Fruit fly (Drosophila melanogaster) whole organism, embryonic: ENCODE data around the gene Ask1.
A peak's percentile ranks its signal among the peaks of the same experiment; 100 is the strongest.

Experiments used
- Atf3 ChIP-seq: fragments of 200-800 bp; sonication (Bioruptor generic); optimal IDR thresholded peaks from 3 replicates; lab custom pipeline; 2016; ENCODE audit warnings: missing biosample characterization, missing genetic modification characterization
- CG1024 ChIP-seq: fragments of 200-800 bp; sonication (Bioruptor generic); IDR thresholded peaks from 2 replicates; pipeline ENCODE4 v1.3.6; 2022; ENCODE audit warnings: missing biosample characterization, missing genetic modification characterization
- CG10274 ChIP-seq: fragments of 200-800 bp; sonication (Bioruptor generic); optimal IDR thresholded peaks from 3 replicates; lab custom pipeline; 2017; ENCODE audit warnings: missing biosample characterization, mild to moderate bottlenecking, missing genetic modification characterization
- CG10654 ChIP-seq: fragments of 200-800 bp; sonication (Bioruptor generic); optimal IDR thresholded peaks from 2 replicates; lab custom pipeline; 2016; ENCODE audit warnings: missing biosample characterization, missing genetic modification characterization
- CG12299 ChIP-seq: fragments of 200-800 bp; sonication (Bioruptor generic); optimal IDR thresholded peaks from 2 replicates; lab custom pipeline; 2018; ENCODE audit warnings: missing biosample characterization, mild to moderate bottlenecking, missing genetic modification characterization
- CG12769 ChIP-seq: fragments of 200-800 bp; sonication (Bioruptor generic); optimal IDR thresholded peaks from 2 replicates; lab custom pipeline; 2019; ENCODE audit warnings: missing biosample characterization, mild to moderate bottlenecking, missing genetic modification characterization, moderate library complexity
- CG12942 ChIP-seq: fragments of 200-800 bp; sonication (Bioruptor generic); optimal IDR thresholded peaks from 3 replicates; lab custom pipeline; 2016; ENCODE audit warnings: missing biosample characterization, missing genetic modification characterization
- CG13775 ChIP-seq: fragments of 200-800 bp; sonication (Bioruptor generic); optimal IDR thresholded peaks from 3 replicates; lab custom pipeline; 2017; ENCODE audit warnings: missing biosample characterization, mild to moderate bottlenecking, missing genetic modification characterization
- CG14050 ChIP-seq: fragments of 200-800 bp; sonication (Bioruptor generic); IDR thresholded peaks from 3 replicates; pipeline ENCODE4 v1.3.6; 2022; ENCODE audit warnings: missing biosample characterization, missing genetic modification characterization
- CG1602 ChIP-seq: fragments of 200-800 bp; sonication (Bioruptor generic); optimal IDR thresholded peaks from 3 replicates; lab custom pipeline; 2016; ENCODE audit warnings: missing biosample characterization, missing genetic modification characterization
- CG17912 ChIP-seq: fragments of 200-800 bp; sonication (Bioruptor generic); optimal IDR thresholded peaks from 2 replicates; lab custom pipeline; 2018; ENCODE audit warnings: missing biosample characterization, mild to moderate bottlenecking, missing genetic modification characterization
- CG31441 ChIP-seq: fragments of 200-800 bp; sonication (Bioruptor generic); IDR thresholded peaks from 2 replicates; pipeline ENCODE4 v1.3.6; 2022; ENCODE audit warnings: missing biosample characterization, missing genetic modification characterization
- CG8089 ChIP-seq: fragments of 200-800 bp; sonication (Bioruptor generic); optimal IDR thresholded peaks from 3 replicates; lab custom pipeline; 2016; ENCODE audit warnings: missing biosample characterization, missing genetic modification characterization
- CG9797 ChIP-seq: fragments of 200-800 bp; sonication (Bioruptor generic); optimal IDR thresholded peaks from 3 replicates; lab custom pipeline; 2018; ENCODE audit warnings: missing biosample characterization, mild to moderate bottlenecking, missing genetic modification characterization
- CG9932 ChIP-seq: fragments of 200-800 bp; sonication (Bioruptor generic); IDR thresholded peaks from 2 replicates; pipeline ENCODE4 v1.3.6; 2022; ENCODE audit warnings: missing biosample characterization, missing genetic modification characterization
- Gsc ChIP-seq: fragments of 200-800 bp; sonication (Bioruptor generic); IDR thresholded peaks from 2 replicates; pipeline ENCODE4 v1.3.6; 2022; ENCODE audit warnings: missing biosample characterization, missing genetic modification characterization
- HmgD ChIP-seq: fragments of 200-800 bp; sonication (Bioruptor generic); optimal IDR thresholded peaks from 3 replicates; lab custom pipeline; 2016; ENCODE audit warnings: missing biosample characterization, missing genetic modification characterization
- Hmr ChIP-seq: fragments of 200-800 bp; sonication (Bioruptor generic); optimal IDR thresholded peaks from 3 replicates; lab custom pipeline; 2017; ENCODE audit warnings: mild to moderate bottlenecking, missing biosample characterization, missing genetic modification reagents, missing genetic modification characterization
- Hr78 ChIP-seq, 2 experiments: fragments of 200-800 bp in 1 of 2; fragments of >200 bp in 1 of 2; sonication (Bioruptor generic) in 1 of 2; optimal IDR thresholded peaks; 2 replicates each; lab custom pipeline; 2017 to 2019; ENCODE audit warnings: missing biosample characterization in 2 of 2, missing genetic modification characterization in 2 of 2, mild to moderate bottlenecking in 1 of 2, moderate library complexity in 1 of 2
- NFAT ChIP-seq: fragments of 200-800 bp; sonication (Bioruptor generic); IDR thresholded peaks from 2 replicates; pipeline ENCODE4 v1.3.6; 2022; ENCODE audit warnings: missing biosample characterization, missing genetic modification characterization
- Opbp ChIP-seq: fragments of 200-800 bp; sonication (Bioruptor generic); IDR thresholded peaks from 3 replicates; pipeline ENCODE4 v1.3.6; 2022; ENCODE audit warnings: missing biosample characterization, missing genetic modification characterization; ENCODE audit not compliant: partially characterized antibody
- Scr ChIP-seq: fragments of 200-800 bp; sonication (Bioruptor generic); IDR thresholded peaks from 2 replicates; pipeline ENCODE4 v1.3.6; 2022; ENCODE audit warnings: missing biosample characterization, missing genetic modification characterization; ENCODE audit not compliant: partially characterized antibody
- Taf1 ChIP-seq: fragments of 200-800 bp; sonication (Bioruptor generic); IDR thresholded peaks from 2 replicates; pipeline ENCODE4 v1.3.6; 2022; ENCODE audit warnings: missing biosample characterization, missing genetic modification characterization
- ac ChIP-seq: fragments of 200-800 bp; sonication (Bioruptor generic); optimal IDR thresholded peaks from 3 replicates; lab custom pipeline; 2017; ENCODE audit warnings: missing biosample characterization, mild to moderate bottlenecking, missing genetic modification characterization
- amos ChIP-seq: fragments of 200-800 bp; sonication (Bioruptor generic); IDR thresholded peaks from 2 replicates; pipeline ENCODE4 v1.3.6; 2022; ENCODE audit warnings: missing biosample characterization, missing genetic modification characterization; ENCODE audit not compliant: partially characterized antibody
- ap ChIP-seq: fragments of 200-800 bp; sonication (Bioruptor generic); IDR thresholded peaks from 2 replicates; pipeline ENCODE4 v1.3.6; 2022; ENCODE audit warnings: missing biosample characterization, missing genetic modification characterization
- bcd ChIP-seq: fragments of 200-800 bp; sonication (Bioruptor generic); optimal IDR thresholded peaks from 2 replicates; lab custom pipeline; 2017; ENCODE audit warnings: missing biosample characterization, mild to moderate bottlenecking, missing genetic modification characterization
- cato ChIP-seq: fragments of 200-800 bp; sonication (Bioruptor generic); optimal IDR thresholded peaks from 2 replicates; lab custom pipeline; 2016; ENCODE audit warnings: missing biosample characterization, missing genetic modification characterization, borderline replicate concordance
- caup ChIP-seq: fragments of 200-800 bp; sonication (Bioruptor generic); optimal IDR thresholded peaks from 3 replicates; lab custom pipeline; 2017; ENCODE audit warnings: missing biosample characterization, mild to moderate bottlenecking, missing genetic modification characterization, moderate library complexity; ENCODE audit not compliant: severe bottlenecking
- disco-r ChIP-seq: fragments of 200-800 bp; sonication (Bioruptor generic); optimal IDR thresholded peaks from 2 replicates; lab custom pipeline; 2016; ENCODE audit warnings: missing biosample characterization, missing genetic modification characterization
- dm ChIP-seq: fragments of 200-800 bp; sonication (Bioruptor generic); optimal IDR thresholded peaks from 3 replicates; lab custom pipeline; 2016; ENCODE audit warnings: missing biosample characterization, missing genetic modification characterization
- dmrt11E ChIP-seq: fragments of 200-800 bp; sonication (Bioruptor generic); optimal IDR thresholded peaks from 3 replicates; lab custom pipeline; 2018; ENCODE audit warnings: missing biosample characterization, mild to moderate bottlenecking, missing genetic modification characterization, moderate library complexity
- dpn ChIP-seq, 2 experiments: fragments of 200-800 bp; sonication (Bioruptor generic); optimal IDR thresholded peaks; 3 replicates each; lab custom pipeline; 2016; ENCODE audit warnings: missing biosample characterization in 2 of 2, missing genetic modification characterization in 2 of 2
- gsb ChIP-seq: fragments of 200-800 bp; sonication (Bioruptor generic); IDR thresholded peaks from 2 replicates; pipeline ENCODE4 v1.3.6; 2022; ENCODE audit warnings: missing biosample characterization, missing genetic modification characterization
- ind ChIP-seq: fragments of 200-800 bp; sonication (Bioruptor generic); optimal IDR thresholded peaks from 3 replicates; lab custom pipeline; 2016; ENCODE audit warnings: missing biosample characterization, missing genetic modification characterization
- insv ChIP-seq, 2 experiments: fragments of 200-800 bp; sonication (Bioruptor generic); optimal IDR thresholded peaks; 3 replicates each; lab custom pipeline; 2016 to 2018; ENCODE audit warnings: missing biosample characterization in 2 of 2, missing genetic modification characterization in 2 of 2
- jing ChIP-seq: fragments of 200-800 bp; sonication (Bioruptor generic); optimal IDR thresholded peaks from 2 replicates; lab custom pipeline; 2018; ENCODE audit warnings: missing biosample characterization, mild to moderate bottlenecking, missing genetic modification characterization
- klu ChIP-seq: fragments of 200-800 bp; sonication (Bioruptor generic); IDR thresholded peaks from 2 replicates; pipeline ENCODE4 v1.3.6; 2022; ENCODE audit warnings: missing biosample characterization, missing genetic modification characterization
- lbe ChIP-seq: fragments of 200-800 bp; sonication (Bioruptor generic); optimal IDR thresholded peaks from 2 replicates; lab custom pipeline; 2016; ENCODE audit warnings: missing biosample characterization, mild to moderate bottlenecking, missing genetic modification characterization
- maf-S ChIP-seq: fragments of 200-800 bp; sonication (Bioruptor generic); optimal IDR thresholded peaks from 2 replicates; lab custom pipeline; 2016; ENCODE audit warnings: missing biosample characterization, missing genetic modification characterization
- p53 ChIP-seq: fragments of 200-800 bp; sonication (Bioruptor generic); optimal IDR thresholded peaks from 2 replicates; lab custom pipeline; 2016; ENCODE audit warnings: missing biosample characterization, missing genetic modification characterization
- sens-2 ChIP-seq: fragments of 200-800 bp; sonication (Bioruptor generic); IDR thresholded peaks from 2 replicates; pipeline ENCODE4 v1.3.6; 2022; ENCODE audit warnings: missing biosample characterization, missing genetic modification characterization
- seq ChIP-seq: fragments of 200-800 bp; sonication (Bioruptor generic); IDR thresholded peaks from 2 replicates; pipeline ENCODE4 v1.3.6; 2022; ENCODE audit warnings: missing biosample characterization, missing genetic modification characterization
- sna ChIP-seq: fragments of 200-800 bp; sonication (Bioruptor generic); IDR thresholded peaks from 2 replicates; pipeline ENCODE4 v1.3.6; 2022; ENCODE audit warnings: missing biosample characterization, missing genetic modification characterization; ENCODE audit not compliant: partially characterized antibody
- stc ChIP-seq: fragments of 200-800 bp; sonication (Bioruptor generic); IDR thresholded peaks from 2 replicates; pipeline ENCODE4 v1.3.6; 2022; ENCODE audit warnings: missing biosample characterization, missing genetic modification characterization
- tio ChIP-seq: fragments of 200-800 bp; sonication (Bioruptor generic); optimal IDR thresholded peaks from 2 replicates; lab custom pipeline; 2017; ENCODE audit warnings: missing biosample characterization, missing genetic modification characterization, inconsistent platforms
- tll ChIP-seq, 2 experiments: fragments of 200-800 bp in 1 of 2; fragments of >200 bp in 1 of 2; sonication (Bioruptor generic) in 1 of 2; optimal IDR thresholded peaks; 2 replicates each; lab custom pipeline; 2017 to 2019; ENCODE audit warnings: missing biosample characterization in 2 of 2, missing genetic modification characterization in 2 of 2, mild to moderate bottlenecking in 1 of 2, moderate library complexity in 1 of 2
- tx ChIP-seq: fragments of 200-800 bp; sonication (Bioruptor generic); optimal IDR thresholded peaks from 2 replicates; lab custom pipeline; 2016; ENCODE audit warnings: missing biosample characterization, missing genetic modification characterization
- wor ChIP-seq: fragments of 200-800 bp; sonication (Bioruptor generic); IDR thresholded peaks from 2 replicates; pipeline ENCODE4 v1.3.6; 2022; ENCODE audit warnings: missing biosample characterization, missing genetic modification characterization
- yki ChIP-seq: fragments of >200 bp; optimal IDR thresholded peaks from 3 replicates; lab custom pipeline; 2018

Gene Ask1

dm6 chr3R:19908863-19909343, 29.4 kb downstream of the Ask1 start (continued):
- TF ChIP-seq HmgD (peak; percentile 37), CG12942 (GFP tag; lab: Kevin White, UChicago) (peak; percentile 78), yki (no peak), Scr (GFP tag; lab: Robert Waterston, UW) (peak; percentile 38; the same call in 1 of the 2 replicates), CG1024 (peak; percentile 68; the same call in 1 of the 2 replicates), CG1602 (GFP tag; lab: Kevin White, UChicago) (peak; percentile 71), lbe (GFP tag; lab: Kevin White, UChicago) (peak; percentile 42), CG9932 (GFP tag; lab: Robert Waterston, UW) (peak; percentile 76), tll (GFP tag; optimal IDR thresholded peaks at IDR 0.05; lab: Kevin White, UChicago) (no peak), CG31441 (GFP tag; lab: Robert Waterston, UW) (peak; percentile 75; the same call in 1 of the 2 replicates), stc (GFP tag; lab: Robert Waterston, UW) (peak; percentile 86), cato (GFP tag; lab: Kevin White, UChicago) (peak; percentile 69), Opbp (GFP tag; lab: Robert Waterston, UW) (no peak; the same call in 2 of the 3 replicates), jing (GFP tag; lab: Kevin White, UChicago) (peak; percentile 72), Hmr (GFP tag; lab: Kevin White, UChicago) (peak; percentile 80), p53 (GFP tag; lab: Kevin White, UChicago) (peak; percentile 6), CG12299 (tag; lab: Kevin White, UChicago) (peak; percentile 49), CG14050 (GFP tag; lab: Robert Waterston, UW) (peak; percentile 84), klu (GFP tag; lab: Robert Waterston, UW) (peak; percentile 53; the same call in 1 of the 2 replicates), Atf3 (GFP tag; lab: Kevin White, UChicago) (peak; percentile 78), disco-r (peak; percentile 63), seq (GFP tag; lab: Robert Waterston, UW) (peak; percentile 93), sens-2 (GFP tag; lab: Robert Waterston, UW) (peak; percentile 27; the same call in 1 of the 2 replicates), CG12769 (peak; percentile 87), CG8089 (GFP tag; lab: Kevin White, UChicago) (peak; percentile 81), NFAT (GFP tag; lab: Robert Waterston, UW) (peak; percentile 81), ap (GFP tag; lab: Robert Waterston, UW) (peak; percentile 67; the same call in 1 of the 2 replicates), dm (GFP tag; lab: Kevin White, UChicago) (peak; percentile 70), CG13775 (GFP tag; lab: Kevin White, UChicago) (peak; percentile 68), ac (GFP tag; lab: Kevin White, UChicago) (no peak), CG9797 (no peak), tio (peak; percentile 73), Gsc (GFP tag; lab: Robert Waterston, UW) (peak; percentile 58; the same call in 1 of the 2 replicates), dmrt11E (tag; lab: Kevin White, UChicago) (peak; percentile 55), tx (GFP tag; lab: Kevin White, UChicago) (peak; percentile 82), Taf1 (GFP tag; lab: Robert Waterston, UW) (peak; percentile 59), dpn (GFP tag; optimal IDR thresholded peaks at IDR 0.05; lab: Kevin White, UChicago) (peak; percentile 81 to 91), Hr78 (GFP tag; optimal IDR thresholded peaks at IDR 0.05; lab: Kevin White, UChicago) (peak in 1 of 2 experiments; percentile 16), amos (GFP tag; lab: Robert Waterston, UW) (no peak), CG17912 (GFP tag; lab: Kevin White, UChicago) (no peak), CG10274 (peak; percentile 9), bcd (peak; percentile 72), insv (GFP tag; optimal IDR thresholded peaks at IDR 0.05; lab: Kevin White, UChicago) (no peak), CG10654 (GFP tag; lab: Kevin White, UChicago) (peak; percentile 82), sna (GFP tag; lab: Robert Waterston, UW) (no peak), gsb (GFP tag; lab: Robert Waterston, UW) (peak; percentile 85), wor (GFP tag; lab: Robert Waterston, UW) (peak; percentile 78), maf-S (GFP tag; lab: Kevin White, UChicago) (peak; percentile 76), ind (GFP tag; lab: Kevin White, UChicago) (peak; percentile 88), caup (GFP tag; lab: Kevin White, UChicago) (peak; percentile 74)
